Worm (Caenorhabditis elegans) whole organism, mixed stage, embryonic: ENCODE results near the gene uaf-2.
"Not testable (repeated sequence)": the region's sequence is repeated elsewhere in the genome, so short reads cannot be mapped to it uniquely, and the experiment has no call there.

Experiments used
- M03D4.4 ChIP-seq: sonication (generic microtip); optimal IDR thresholded peaks from 2 replicates; lab custom pipeline; 2017; ENCODE audit warnings: mild to moderate bottlenecking, missing genetic modification characterization, missing compliant biosample characterization
- bed-3 ChIP-seq: fragments of 200-800 bp; sonication (Bioruptor generic); optimal IDR thresholded peaks from 3 replicates; lab custom pipeline; 2018; ENCODE audit warnings: mild to moderate bottlenecking, missing genetic modification characterization, moderate library complexity, missing compliant biosample characterization
- blmp-1 ChIP-seq: fragments of 150-350 bp; optimal IDR thresholded peaks from 2 replicates; lab custom pipeline; 2014; ENCODE audit warnings: missing biosample characterization, missing genetic modification characterization
- ceh-39 ChIP-seq: fragments of 150-350 bp; optimal IDR thresholded peaks from 2 replicates; lab custom pipeline; 2014; ENCODE audit warnings: missing biosample characterization, missing genetic modification characterization
- ceh-83 ChIP-seq: fragments of 200-800 bp; sonication (Bioruptor generic); optimal IDR thresholded peaks from 2 replicates; lab custom pipeline; 2018; ENCODE audit warnings: mild to moderate bottlenecking, missing genetic modification characterization, missing compliant biosample characterization
- ces-1 ChIP-seq: fragments of 150-350 bp; optimal IDR thresholded peaks from 2 replicates; lab custom pipeline; 2014; ENCODE audit warnings: missing biosample characterization, missing genetic modification reagents, missing genetic modification characterization
- cnd-1 ChIP-seq: fragments of 200-800 bp; sonication (Bioruptor generic); optimal IDR thresholded peaks from 2 replicates; lab custom pipeline; 2018; ENCODE audit warnings: mild to moderate bottlenecking, missing genetic modification characterization, missing compliant biosample characterization
- drap-1 ChIP-seq: fragments of 200-800 bp; sonication (Bioruptor generic); optimal IDR thresholded peaks from 3 replicates; lab custom pipeline; 2018; ENCODE audit warnings: mild to moderate bottlenecking, missing genetic modification characterization, missing compliant biosample characterization
- elt-1 ChIP-seq: sonication (generic microtip); optimal IDR thresholded peaks from 2 replicates; lab custom pipeline; 2017; ENCODE audit warnings: missing genetic modification characterization, mild to moderate bottlenecking, missing compliant biosample characterization, antibody characterized with exemption, moderate library complexity, borderline replicate concordance; ENCODE audit not compliant: insufficient read depth
- elt-3 ChIP-seq: fragments of 150-350 bp; optimal IDR thresholded peaks from 2 replicates; lab custom pipeline; 2014; ENCODE audit warnings: missing biosample characterization, missing genetic modification characterization
- flh-1 ChIP-seq: fragments of 200-800 bp; sonication (Bioruptor generic); optimal IDR thresholded peaks from 2 replicates; lab custom pipeline; 2018; ENCODE audit warnings: mild to moderate bottlenecking, missing genetic modification characterization, moderate library complexity, missing compliant biosample characterization
- ham-2 ChIP-seq: fragments of 200-800 bp; sonication (Bioruptor generic); optimal IDR thresholded peaks from 2 replicates; lab custom pipeline; 2018; ENCODE audit warnings: mild to moderate bottlenecking, missing genetic modification characterization, missing compliant biosample characterization
- lin-13 ChIP-seq: fragments of 150-350 bp; optimal IDR thresholded peaks from 2 replicates; lab custom pipeline; 2014; ENCODE audit warnings: missing biosample characterization, missing genetic modification characterization
- lin-32 ChIP-seq: fragments of 200-800 bp; sonication (Bioruptor generic); optimal IDR thresholded peaks from 2 replicates; lab custom pipeline; 2018; ENCODE audit warnings: mild to moderate bottlenecking, missing genetic modification characterization, missing compliant biosample characterization
- lsy-2 ChIP-seq: fragments of 150-350 bp; optimal IDR thresholded peaks from 2 replicates; lab custom pipeline; 2014; ENCODE audit warnings: missing biosample characterization, missing genetic modification characterization
- mep-1 ChIP-seq: fragments of 150-350 bp; optimal IDR thresholded peaks from 2 replicates; lab custom pipeline; 2017; ENCODE audit warnings: missing biosample characterization, missing genetic modification reagents, missing genetic modification characterization, inconsistent platforms
- nhr-12 ChIP-seq: fragments of 150-350 bp; optimal IDR thresholded peaks from 2 replicates; lab custom pipeline; 2014; ENCODE audit warnings: missing biosample characterization, missing genetic modification characterization
- nhr-237 ChIP-seq: fragments of 150-350 bp; optimal IDR thresholded peaks from 2 replicates; lab custom pipeline; 2014; ENCODE audit warnings: missing biosample characterization, missing genetic modification characterization
- nhr-28 ChIP-seq: fragments of 150-350 bp; optimal IDR thresholded peaks from 2 replicates; lab custom pipeline; 2014; ENCODE audit warnings: missing biosample characterization, missing genetic modification characterization
- sem-2 ChIP-seq: fragments of 200-800 bp; sonication (Bioruptor generic); optimal IDR thresholded peaks from 2 replicates; lab custom pipeline; 2018; ENCODE audit warnings: mild to moderate bottlenecking, missing genetic modification characterization, missing compliant biosample characterization
- snpc-4 ChIP-seq: fragments of 150-350 bp; optimal IDR thresholded peaks from 2 replicates; lab custom pipeline; 2014; ENCODE audit warnings: missing biosample characterization, missing genetic modification characterization
- tbx-8 ChIP-seq: fragments of 200-800 bp; sonication (Bioruptor generic); optimal IDR thresholded peaks from 2 replicates; lab custom pipeline; 2018; ENCODE audit warnings: mild to moderate bottlenecking, missing genetic modification characterization, moderate library complexity, missing compliant biosample characterization
- unc-39 ChIP-seq: fragments of 150-350 bp; optimal IDR thresholded peaks from 2 replicates; lab custom pipeline; 2014; ENCODE audit warnings: missing biosample characterization, missing genetic modification characterization
- ztf-11 ChIP-seq: fragments of 150-350 bp; optimal IDR thresholded peaks from 2 replicates; lab custom pipeline; 2014; ENCODE audit warnings: missing biosample characterization, missing genetic modification characterization

The uaf-2 gene

ce11 chrIV:17118585-17118984, at the start of gene uaf-2:
TSS of gene uaf-2 (minus strand) at chrIV:17118767.
- TF ChIP-seq ceh-39 (tag; lab: Kevin White, UChicago) (peak; percentile 33), mep-1 (tag; lab: Kevin White, UChicago) (peak; percentile 48), drap-1 (GFP tag; lab: Kevin White, UChicago) (no peak)

- TF ChIP-seq elt-1 (tag; lab: Kevin White, UChicago), result no peak
- TF ChIP-seq ztf-11 (tag; lab: Kevin White, UChicago), result no peak
- TF ChIP-seq lin-13, result no peak
Measured at ce11 chrIV:17166974-17167373, 48.4 kb upstream of the uaf-2 start, which contains the start of gene skr-12. TSS of gene skr-12 (plus strand) at chrIV:17167274.

ce11 chrIV:17165734-17166133, 47.2 kb upstream of the uaf-2 start, which contains the start of gene skr-8:
TSS of gene skr-8 (minus strand) at chrIV:17165834.
- not testable (repeated sequence) for TF ChIP-seq unc-39 (tag; lab: Kevin White, UChicago); blmp-1; ceh-39 (tag; lab: Kevin White, UChicago)

DNA sequence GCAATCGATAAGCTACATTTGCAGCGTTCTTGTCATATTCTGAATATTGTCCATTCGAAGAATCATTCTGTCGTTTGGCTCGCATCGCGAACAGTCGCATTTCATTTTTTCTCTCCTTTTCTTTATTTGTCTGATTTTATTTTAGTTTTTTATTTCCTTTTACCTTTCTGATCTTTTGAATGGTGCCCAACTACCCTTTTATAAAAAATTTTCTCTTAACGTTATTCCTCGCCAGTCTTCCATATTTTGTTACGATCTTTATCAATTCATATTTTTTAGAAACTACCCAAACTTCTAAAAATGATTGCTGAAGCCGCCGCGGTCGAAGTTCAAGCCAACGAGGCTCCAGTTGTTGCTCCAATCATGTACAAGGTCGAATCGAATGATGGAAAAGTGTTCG, 44.7 kb upstream of the uaf-2 start, which contains the start of gene skr-9:
Gene skr-9 (plus strand): TSS at position 301 of the 400 bp plus-strand sequence.
- not testable (repeated sequence) for TF ChIP-seq drap-1 (GFP tag; lab: Kevin White, UChicago); ces-1; tbx-8 (GFP tag; lab: Kevin White, UChicago)
- TF ChIP-seq, all 35 proteins: peak for 0; not testable (repeated sequence) for 35

- TF ChIP-seq lin-13 (no peak), flh-1 (no peak), ceh-39 (tag; lab: Kevin White, UChicago) (peak; percentile 10)
Measured at ce11 chrIV:17162515-17162914, 43.9 kb upstream of the uaf-2 start, which contains the start of gene skr-13. TSS of gene skr-13 (minus strand) at chrIV:17162615.

DNA sequence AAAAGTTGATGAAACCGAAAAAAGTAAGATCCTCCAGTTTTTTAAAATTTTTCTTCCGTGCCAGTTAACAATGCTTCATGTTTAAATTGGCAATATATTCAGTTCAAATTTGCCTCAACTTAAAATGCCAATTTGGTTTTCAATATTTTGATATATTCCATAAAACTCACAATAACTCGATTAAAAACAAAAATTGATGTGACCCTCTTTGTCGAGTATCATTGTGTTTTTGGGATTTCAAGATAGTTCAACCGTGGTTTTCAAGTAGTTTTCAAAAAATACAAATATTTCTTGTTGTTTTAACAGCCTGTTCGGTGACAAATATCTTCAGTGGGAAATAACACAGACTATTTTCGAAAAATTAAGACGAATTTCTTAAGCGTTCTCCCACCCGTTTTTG, 34.4 kb upstream of the uaf-2 start:
- no peak for TF ChIP-seq cnd-1 (tag; lab: Kevin White, UChicago)
- TF ChIP-seq snpc-4 (tag; lab: Kevin White, UChicago), result no peak
- TF ChIP-seq bed-3 (GFP tag; lab: Kevin White, UChicago), result no peak
- TF ChIP-seq lin-32 (GFP tag; lab: Kevin White, UChicago), result no peak
- TF ChIP-seq ham-2 (GFP tag; lab: Kevin White, UChicago), result no peak
- no peak for TF ChIP-seq ceh-39 (tag; lab: Kevin White, UChicago)
- TF ChIP-seq flh-1, result no peak
- TF ChIP-seq tbx-8 (GFP tag; lab: Kevin White, UChicago), result no peak
- TF ChIP-seq mep-1 (tag; lab: Kevin White, UChicago), result no peak
- no peak for TF ChIP-seq ceh-83 (GFP tag; lab: Kevin White, UChicago)
- TF ChIP-seq ztf-11 (tag; lab: Kevin White, UChicago), result no peak
- no peak for TF ChIP-seq unc-39 (tag; lab: Kevin White, UChicago)
- TF ChIP-seq ces-1, result no peak
- TF ChIP-seq elt-3 (tag; lab: Kevin White, UChicago), result no peak
- TF ChIP-seq nhr-12, result no peak

DNA sequence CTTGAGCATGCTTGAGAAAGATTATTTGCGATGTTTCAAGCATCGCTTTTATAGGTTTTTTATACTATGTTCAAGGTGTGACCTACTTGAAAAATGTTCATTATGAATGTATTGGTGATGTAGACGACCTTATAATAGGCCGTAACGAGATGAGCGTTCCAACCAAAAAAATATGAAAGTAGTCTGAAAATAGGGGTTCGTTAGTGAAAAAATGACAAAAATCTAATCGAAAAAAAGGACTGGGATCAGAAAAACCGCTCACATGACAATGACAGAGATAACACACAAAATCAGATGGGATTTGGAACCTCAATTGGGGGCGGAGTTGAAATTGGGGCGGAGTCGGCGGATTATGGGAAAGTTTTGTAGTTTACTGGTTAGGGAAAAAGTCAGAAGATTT, 32.3 kb upstream of the uaf-2 start, which contains the start of gene Y116A8C.40:
Gene Y116A8C.40 (minus strand): TSS at position 101 of the 400 bp plus-strand sequence.
- no peak for TF ChIP-seq ztf-11 (tag; lab: Kevin White, UChicago)
- no peak for TF ChIP-seq nhr-237 (tag; lab: Kevin White, UChicago)
- no peak for TF ChIP-seq flh-1
- TF ChIP-seq nhr-12, result no peak
- no peak for TF ChIP-seq lsy-2 (tag; lab: Kevin White, UChicago)
- TF ChIP-seq elt-3 (tag; lab: Kevin White, UChicago), result no peak
- TF ChIP-seq drap-1 (GFP tag; lab: Kevin White, UChicago), result no peak
- TF ChIP-seq M03D4.4 (tag; lab: Kevin White, UChicago), result no peak
- no peak for TF ChIP-seq sem-2 (GFP tag; lab: Kevin White, UChicago)
- no peak for TF ChIP-seq nhr-28 (tag; lab: Kevin White, UChicago)
- TF ChIP-seq ham-2 (GFP tag; lab: Kevin White, UChicago), result no peak
- no peak for TF ChIP-seq bed-3 (GFP tag; lab: Kevin White, UChicago)
- no peak for TF ChIP-seq tbx-8 (GFP tag; lab: Kevin White, UChicago)
- TF ChIP-seq ceh-83 (GFP tag; lab: Kevin White, UChicago), result no peak
- TF ChIP-seq snpc-4 (tag; lab: Kevin White, UChicago), result no peak
